Fruit fly (Drosophila melanogaster) Kc167 (cell line): ENCODE measurements around the gene CG13086.

Experiments
- Sin3A ChIP-seq: fragments of >200 bp; optimal IDR thresholded peaks from 2 replicates; lab custom pipeline; 2018; ENCODE audit warnings: missing external identifiers
- h ChIP-seq: fragments of >200 bp; optimal IDR thresholded peaks from 3 replicates; lab custom pipeline; 2018; ENCODE audit warnings: missing external identifiers
- insv ChIP-seq: fragments of >200 bp; optimal IDR thresholded peaks from 3 replicates; lab custom pipeline; 2018; ENCODE audit warnings: missing external identifiers
- psq ChIP-seq: fragments of >200 bp; optimal IDR thresholded peaks from 2 replicates; lab custom pipeline; 2017; ENCODE audit warnings: missing external identifiers

DNA sequence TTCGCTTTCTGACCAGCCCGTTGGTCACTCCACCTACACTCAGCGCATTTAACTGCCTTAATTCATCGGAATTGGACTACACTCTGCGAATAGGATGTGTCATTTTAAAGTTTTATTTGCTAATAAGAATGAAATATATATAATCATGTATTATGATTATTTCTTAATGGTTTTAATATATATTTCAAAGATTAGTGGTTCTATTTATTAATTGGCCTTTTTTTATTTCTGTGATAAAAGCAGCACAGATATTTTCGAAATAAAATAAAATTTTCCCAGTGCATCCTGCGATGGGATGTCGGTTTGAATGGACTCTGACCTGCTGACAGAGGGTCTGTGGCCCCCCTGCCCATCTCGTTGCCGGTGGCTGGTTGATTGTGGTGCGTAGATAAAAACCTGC is 9.6 kb downstream of the CG13086 start:
- no peak for TF ChIP-seq insv (lab: Kevin White, UChicago)
- no peak for TF ChIP-seq Sin3A (lab: Kevin White, UChicago)
- no peak for TF ChIP-seq h (lab: Kevin White, UChicago)
- no peak for TF ChIP-seq psq (lab: Kevin White, UChicago)
